Worm (Caenorhabditis elegans) whole organism, L4 larva: ENCODE data around the gene ZK1058.9.

Source experiments
- ceh-62 ChIP-seq: sonication (generic microtip); optimal IDR thresholded peaks from 2 replicates; lab custom pipeline; 2017; ENCODE audit warnings: missing biosample characterization, missing genetic modification characterization
- cey-2 ChIP-seq: sonication (generic microtip); optimal IDR thresholded peaks from 3 replicates; lab custom pipeline; 2017; ENCODE audit warnings: missing genetic modification characterization, mild to moderate bottlenecking, missing compliant biosample characterization, antibody characterized with exemption, borderline replicate concordance; ENCODE audit not compliant: insufficient read depth
- fos-1 ChIP-seq: fragments of 150-350 bp; optimal IDR thresholded peaks from 2 replicates; lab custom pipeline; 2014; ENCODE audit warnings: missing biosample characterization, missing genetic modification characterization
- mdl-1 ChIP-seq, 2 experiments: fragments of 150-350 bp in 1 of 2; sonication (generic microtip) in 1 of 2; optimal IDR thresholded peaks; 2 replicates each; lab custom pipeline; 2014 to 2017; ENCODE audit warnings: missing biosample characterization in 2 of 2, missing genetic modification characterization in 2 of 2
- nhr-25 ChIP-seq: sonication (generic microtip); optimal IDR thresholded peaks from 2 replicates; lab custom pipeline; 2017; ENCODE audit warnings: missing genetic modification characterization, mild to moderate bottlenecking, missing compliant biosample characterization, antibody characterized with exemption, moderate library complexity, borderline replicate concordance; ENCODE audit not compliant: insufficient read depth
- spr-1 ChIP-seq: sonication (generic microtip); optimal IDR thresholded peaks from 2 replicates; lab custom pipeline; 2016; ENCODE audit warnings: mild to moderate bottlenecking, missing genetic modification characterization, missing compliant biosample characterization

ce11 chrIII:3908205-3908604, 17.8 kb downstream of the ZK1058.9 start:
- TF ChIP-seq fos-1 = no peak
- no peak for TF ChIP-seq ceh-62
- TF ChIP-seq nhr-25 (tag; lab: Kevin White, UChicago) = no peak
- TF ChIP-seq mdl-1 (tag; optimal IDR thresholded peaks at IDR 0.05; lab: Kevin White, UChicago) = no peak
- TF ChIP-seq spr-1 (tag; lab: Kevin White, UChicago) = no peak
- no peak for TF ChIP-seq cey-2 (tag; lab: Kevin White, UChicago)
